Fruit fly (Drosophila melanogaster) whole organism, prepupa: Measurements from ENCODE around the gene SP1029.

Experiments used
- Blimp-1 ChIP-seq: fragments of 200-800 bp; sonication (Bioruptor generic); optimal IDR thresholded peaks from 3 replicates; lab custom pipeline; 2017; ENCODE audit warnings: missing biosample characterization, missing genetic modification characterization, mild to moderate bottlenecking, moderate library complexity, missing genetic modification reagents
- CG10631 ChIP-seq: fragments of 200-800 bp; sonication (Bioruptor generic); optimal IDR thresholded peaks from 2 replicates; lab custom pipeline; 2016; ENCODE audit warnings: missing biosample characterization, missing genetic modification characterization
- CG10669 ChIP-seq: fragments of 200-800 bp; sonication (Bioruptor generic); optimal IDR thresholded peaks from 3 replicates; lab custom pipeline; 2018; ENCODE audit warnings: missing biosample characterization, mild to moderate bottlenecking, missing genetic modification characterization, moderate library complexity
- CG11762 ChIP-seq: fragments of 200-800 bp; sonication (Bioruptor generic); optimal IDR thresholded peaks from 3 replicates; lab custom pipeline; 2016; ENCODE audit warnings: missing biosample characterization, missing genetic modification characterization; ENCODE audit not compliant: insufficient read depth
- CG11902 ChIP-seq: fragments of 200-800 bp; sonication (Bioruptor generic); optimal IDR thresholded peaks from 3 replicates; lab custom pipeline; 2016; ENCODE audit warnings: missing biosample characterization, missing genetic modification characterization
- CG15336 ChIP-seq: fragments of 200-800 bp; sonication (Bioruptor generic); IDR thresholded peaks from 2 replicates; pipeline ENCODE4 v1.3.6; 2022; ENCODE audit warnings: missing biosample characterization, missing genetic modification characterization
- CG1621 ChIP-seq: fragments of 200-800 bp; sonication (Bioruptor generic); optimal IDR thresholded peaks from 3 replicates; lab custom pipeline; 2018; ENCODE audit warnings: missing biosample characterization, mild to moderate bottlenecking, missing genetic modification characterization
- CG16779 ChIP-seq: fragments of 200-800 bp; sonication (Bioruptor generic); optimal IDR thresholded peaks from 3 replicates; lab custom pipeline; 2017; ENCODE audit warnings: missing biosample characterization, mild to moderate bottlenecking, missing genetic modification characterization
- CG3032 ChIP-seq: fragments of 200-800 bp; optimal IDR thresholded peaks from 2 replicates; lab custom pipeline; 2019; ENCODE audit warnings: missing biosample characterization, mild to moderate bottlenecking, missing genetic modification characterization, moderate library complexity
- CG31627 ChIP-seq: fragments of 200-800 bp; sonication (Bioruptor generic); optimal IDR thresholded peaks from 3 replicates; lab custom pipeline; 2016; ENCODE audit warnings: missing biosample characterization, missing genetic modification characterization
- CG32006 ChIP-seq: fragments of 200-800 bp; sonication (Bioruptor generic); optimal IDR thresholded peaks from 3 replicates; lab custom pipeline; 2017; ENCODE audit warnings: missing biosample characterization, mild to moderate bottlenecking, missing genetic modification characterization
- CG34406 ChIP-seq: fragments of 200-800 bp; sonication (Bioruptor generic); optimal IDR thresholded peaks from 3 replicates; lab custom pipeline; 2016; ENCODE audit warnings: missing biosample characterization, missing genetic modification characterization
- CG3919 ChIP-seq: fragments of 200-800 bp; sonication (Bioruptor generic); optimal IDR thresholded peaks from 3 replicates; lab custom pipeline; 2016; ENCODE audit warnings: missing biosample characterization, missing genetic modification characterization
- CG4318 ChIP-seq: fragments of 200-800 bp; sonication (Bioruptor generic); optimal IDR thresholded peaks from 3 replicates; lab custom pipeline; 2017; ENCODE audit warnings: missing biosample characterization, mild to moderate bottlenecking, missing genetic modification characterization
- CG6163 ChIP-seq: fragments of 200-800 bp; sonication (Bioruptor generic); IDR thresholded peaks from 3 replicates; pipeline ENCODE4 v1.3.6; 2022; ENCODE audit warnings: missing biosample characterization, missing genetic modification characterization
- CG6276 ChIP-seq: fragments of 200-800 bp; sonication (Bioruptor generic); optimal IDR thresholded peaks from 2 replicates; lab custom pipeline; 2017; ENCODE audit warnings: missing biosample characterization, mild to moderate bottlenecking, missing genetic modification characterization
- CG6808 ChIP-seq: fragments of 200-800 bp; sonication (Bioruptor generic); optimal IDR thresholded peaks from 3 replicates; lab custom pipeline; 2017; ENCODE audit warnings: missing biosample characterization, missing genetic modification characterization, mild to moderate bottlenecking, moderate library complexity, missing genetic modification reagents
- CG7368 ChIP-seq: fragments of 200-800 bp; sonication (Bioruptor generic); optimal IDR thresholded peaks from 3 replicates; lab custom pipeline; 2016; ENCODE audit warnings: missing biosample characterization, missing genetic modification characterization
- CG8119 ChIP-seq: fragments of 200-800 bp; sonication (Bioruptor generic); IDR thresholded peaks from 3 replicates; pipeline ENCODE4 v1.3.6; 2022; ENCODE audit warnings: missing biosample characterization, missing genetic modification characterization
- CG8319 ChIP-seq: fragments of 200-800 bp; sonication (Bioruptor generic); optimal IDR thresholded peaks from 3 replicates; lab custom pipeline; 2016; ENCODE audit warnings: missing biosample characterization, missing genetic modification characterization
- CG8632 ChIP-seq: fragments of 200-800 bp; sonication (Bioruptor generic); optimal IDR thresholded peaks from 3 replicates; lab custom pipeline; 2016; ENCODE audit warnings: missing biosample characterization, missing genetic modification characterization
- CG9139 ChIP-seq: fragments of 200-800 bp; sonication (Bioruptor generic); optimal IDR thresholded peaks from 3 replicates; lab custom pipeline; 2017; ENCODE audit warnings: missing biosample characterization, mild to moderate bottlenecking, missing genetic modification characterization
- Eip75B ChIP-seq: fragments of 200-800 bp; sonication (Bioruptor generic); optimal IDR thresholded peaks from 3 replicates; lab custom pipeline; 2016; ENCODE audit warnings: missing biosample characterization, missing genetic modification characterization
- Eip78C ChIP-seq: fragments of 200-800 bp; sonication (Bioruptor generic); peaks from one replicate; lab custom pipeline; 2016; ENCODE audit warnings: missing biosample characterization, missing genetic modification characterization
- Ets21C ChIP-seq: fragments of 200-800 bp; sonication (Bioruptor generic); optimal IDR thresholded peaks from 3 replicates; lab custom pipeline; 2016; ENCODE audit warnings: missing biosample characterization, missing genetic modification characterization
- Ets96B ChIP-seq: fragments of 200-800 bp; optimal IDR thresholded peaks from 2 replicates; lab custom pipeline; 2019; ENCODE audit warnings: missing biosample characterization, mild to moderate bottlenecking, missing genetic modification characterization, moderate library complexity
- Hr38 ChIP-seq: sonication (Bioruptor generic); optimal IDR thresholded peaks from 2 replicates; lab custom pipeline; 2016; ENCODE audit warnings: missing biosample characterization, missing genetic modification characterization
- Hr39 ChIP-seq: fragments of 200-800 bp; sonication (Bioruptor generic); optimal IDR thresholded peaks from 2 replicates; lab custom pipeline; 2016; ENCODE audit warnings: missing biosample characterization, missing genetic modification characterization
- Hr4 ChIP-seq: fragments of 200-800 bp; sonication (Bioruptor generic); optimal IDR thresholded peaks from 3 replicates; lab custom pipeline; 2016; ENCODE audit warnings: missing biosample characterization, missing genetic modification characterization
- Lpt ChIP-seq: fragments of 200-800 bp; sonication (Bioruptor generic); optimal IDR thresholded peaks from 3 replicates; lab custom pipeline; 2016; ENCODE audit warnings: missing biosample characterization, missing genetic modification characterization
- OdsH ChIP-seq: fragments of 200-800 bp; sonication (Bioruptor generic); optimal IDR thresholded peaks from 3 replicates; lab custom pipeline; 2016; ENCODE audit warnings: missing biosample characterization, missing genetic modification characterization
- Smox ChIP-seq: fragments of 200-800 bp; sonication (Bioruptor generic); optimal IDR thresholded peaks from 3 replicates; lab custom pipeline; 2016; ENCODE audit warnings: missing biosample characterization, missing genetic modification characterization
- Sox102F ChIP-seq: fragments of 200-800 bp; sonication (Bioruptor generic); optimal IDR thresholded peaks from 2 replicates; lab custom pipeline; 2016; ENCODE audit warnings: missing biosample characterization, mild to moderate bottlenecking, missing genetic modification characterization
- achi ChIP-seq: fragments of 200-800 bp; sonication (Bioruptor generic); optimal IDR thresholded peaks from 3 replicates; lab custom pipeline; 2016; ENCODE audit warnings: missing biosample characterization, missing genetic modification characterization
- cyc ChIP-seq: fragments of 200-800 bp; sonication (Bioruptor generic); optimal IDR thresholded peaks from 3 replicates; lab custom pipeline; 2016; ENCODE audit warnings: missing biosample characterization, missing genetic modification characterization
- dac ChIP-seq: fragments of 200-800 bp; sonication (Bioruptor generic); optimal IDR thresholded peaks from 2 replicates; lab custom pipeline; 2017; ENCODE audit warnings: missing biosample characterization, mild to moderate bottlenecking, missing genetic modification characterization
- esn ChIP-seq: fragments of 200-800 bp; sonication (Bioruptor generic); optimal IDR thresholded peaks from 2 replicates; lab custom pipeline; 2016; ENCODE audit warnings: missing biosample characterization, mild to moderate bottlenecking, missing genetic modification characterization, moderate library complexity
- fd59A ChIP-seq: fragments of 200-800 bp; sonication (Bioruptor generic); optimal IDR thresholded peaks from 2 replicates; lab custom pipeline; 2017; ENCODE audit warnings: missing biosample characterization, mild to moderate bottlenecking, missing genetic modification characterization, missing genetic modification reagents
- fd85E ChIP-seq: fragments of 200-800 bp; sonication (Bioruptor generic); optimal IDR thresholded peaks from 3 replicates; lab custom pipeline; 2016; ENCODE audit warnings: missing biosample characterization, missing genetic modification characterization
- fkh ChIP-seq: fragments of 200-800 bp; sonication (Bioruptor generic); optimal IDR thresholded peaks from 3 replicates; lab custom pipeline; 2017; ENCODE audit warnings: missing biosample characterization, mild to moderate bottlenecking, missing genetic modification characterization, moderate library complexity
- net ChIP-seq: fragments of 200-800 bp; sonication (Bioruptor generic); optimal IDR thresholded peaks from 3 replicates; lab custom pipeline; 2016; ENCODE audit warnings: missing biosample characterization, missing genetic modification characterization
- salr ChIP-seq, 2 experiments: fragments of 200-800 bp; sonication (Bioruptor generic); optimal IDR thresholded peaks; 3 replicates each; lab custom pipeline; 2016 to 2018; ENCODE audit warnings: missing biosample characterization in 2 of 2, missing genetic modification characterization in 2 of 2, mild to moderate bottlenecking in 1 of 2
- ss ChIP-seq, 2 experiments: fragments of 200-800 bp; sonication (Bioruptor generic); optimal IDR thresholded peaks; 2 replicates in 1 of 2; 3 replicates in 1 of 2; lab custom pipeline; 2017 to 2018; ENCODE audit warnings: mild to moderate bottlenecking in 2 of 2, missing biosample characterization in 2 of 2, missing genetic modification characterization in 2 of 2, moderate library complexity in 1 of 2
- svp ChIP-seq: fragments of 200-800 bp; sonication (Bioruptor generic); peaks from one replicate; lab custom pipeline; 2016; ENCODE audit warnings: missing biosample characterization, missing genetic modification characterization
- topi ChIP-seq: fragments of 200-800 bp; sonication (Bioruptor generic); optimal IDR thresholded peaks from 3 replicates; lab custom pipeline; 2016; ENCODE audit warnings: missing biosample characterization, missing genetic modification characterization
- vri ChIP-seq: fragments of 200-800 bp; sonication (Bioruptor generic); optimal IDR thresholded peaks from 3 replicates; lab custom pipeline; 2016; ENCODE audit warnings: missing biosample characterization, mild to moderate bottlenecking, missing genetic modification characterization

SP1029 gene

dm6 chr3R:29211702-29212101 is 38.5 kb downstream of the SP1029 start (continued):
- TF ChIP-seq Eip75B (GFP tag; lab: Kevin White, UChicago) (no peak), Smox (GFP tag; lab: Kevin White, UChicago) (no peak), CG16779 (tag; lab: Kevin White, UChicago) (no peak), vri (GFP tag; lab: Kevin White, UChicago) (no peak), CG8119 (GFP tag; lab: Robert Waterston, UW) (peak; percentile 56), fd85E (no peak), OdsH (GFP tag; lab: Kevin White, UChicago) (peak; percentile 11), CG6276 (GFP tag; lab: Kevin White, UChicago) (peak; percentile 63), CG11902 (GFP tag; lab: Kevin White, UChicago) (no peak), topi (no peak), svp (GFP tag; lab: Kevin White, UChicago) (peak; percentile 21), CG4318 (GFP tag; lab: Kevin White, UChicago) (no peak), CG32006 (GFP tag; lab: Kevin White, UChicago) (peak; percentile 58), CG8319 (no peak), Hr39 (no peak), Lpt (GFP tag; lab: Kevin White, UChicago) (peak; percentile 37), CG6808 (GFP tag; lab: Kevin White, UChicago) (no peak), salr (GFP tag; optimal IDR thresholded peaks at IDR 0.05; lab: Kevin White, UChicago) (no peak), CG34406 (no peak), fkh (GFP tag; lab: Kevin White, UChicago) (no peak), CG3919 (GFP tag; lab: Kevin White, UChicago) (peak; percentile 44), CG31627 (GFP tag; lab: Kevin White, UChicago) (no peak), fd59A (GFP tag; lab: Kevin White, UChicago) (no peak), ss (GFP tag; optimal IDR thresholded peaks at IDR 0.05; lab: Kevin White, UChicago) (no peak), CG3032 (tag; lab: Kevin White, UChicago) (peak; percentile 5), CG15336 (peak; percentile 35), CG9139 (GFP tag; lab: Kevin White, UChicago) (no peak), Hr38 (GFP tag; lab: Kevin White, UChicago) (no peak), Eip78C (GFP tag; lab: Kevin White, UChicago) (peak; percentile 67), Hr4 (GFP tag; lab: Kevin White, UChicago) (peak; percentile 23), Ets21C (no peak), CG6163 (GFP tag; lab: Robert Waterston, UW) (0 out of 3 replicates have a peak, but pooled peaks have one; percentile 31), CG10631 (GFP tag; lab: Kevin White, UChicago) (peak; percentile 41), CG10669 (GFP tag; lab: Kevin White, UChicago) (no peak), CG8632 (GFP tag; lab: Kevin White, UChicago) (no peak), Blimp-1 (GFP tag; lab: Kevin White, UChicago) (no peak)

dm6 chr3R:29210542-29211393 is 39.5 kb downstream of the SP1029 start:
- TF ChIP-seq achi, result peak; percentile 53
- TF ChIP-seq cyc (GFP tag; lab: Kevin White, UChicago), result peak; percentile 23
- peak; percentile 15 for TF ChIP-seq fkh (GFP tag; lab: Kevin White, UChicago)
- no peak for TF ChIP-seq CG11762 (GFP tag; lab: Kevin White, UChicago)
- TF ChIP-seq CG1621, result peak; percentile 60
- TF ChIP-seq CG6163 (GFP tag; lab: Robert Waterston, UW), result peak; percentile 85
- peak; percentile 75 for TF ChIP-seq CG6808 (GFP tag; lab: Kevin White, UChicago)
- TF ChIP-seq CG8632 (GFP tag; lab: Kevin White, UChicago), result peak; percentile 47
- peak; percentile 79 for TF ChIP-seq dac (GFP tag; lab: Kevin White, UChicago)
- TF ChIP-seq Smox (GFP tag; lab: Kevin White, UChicago), result no peak
- peak; percentile 71 for TF ChIP-seq Lpt (GFP tag; lab: Kevin White, UChicago)
- TF ChIP-seq CG15336, result peak; percentile 85
- peak; percentile 87 for TF ChIP-seq CG6276 (GFP tag; lab: Kevin White, UChicago)
- TF ChIP-seq CG7368 (GFP tag; lab: Kevin White, UChicago), result peak; percentile 19
- peak; percentile 33 for TF ChIP-seq Blimp-1 (GFP tag; lab: Kevin White, UChicago)
- peak; percentile 87 for TF ChIP-seq CG4318 (GFP tag; lab: Kevin White, UChicago)
- TF ChIP-seq net (GFP tag; lab: Kevin White, UChicago), result peak; percentile 74
- peak; percentile 88 for TF ChIP-seq CG8119 (GFP tag; lab: Robert Waterston, UW)
- TF ChIP-seq Ets96B (tag; lab: Kevin White, UChicago), result peak; percentile 67
- peak; percentile 78 for TF ChIP-seq CG10631 (GFP tag; lab: Kevin White, UChicago)
- no peak for TF ChIP-seq CG11902 (GFP tag; lab: Kevin White, UChicago)
- no peak for TF ChIP-seq Ets21C
- peak; percentile 65 for TF ChIP-seq Eip75B (GFP tag; lab: Kevin White, UChicago)
- TF ChIP-seq Hr39, result peak; percentile 4
- TF ChIP-seq CG16779 (tag; lab: Kevin White, UChicago), result peak; percentile 57
- peak; percentile 69 for TF ChIP-seq Sox102F
- TF ChIP-seq esn (GFP tag; lab: Kevin White, UChicago), result peak; percentile 39
- TF ChIP-seq CG3919 (GFP tag; lab: Kevin White, UChicago), result peak; percentile 55
